Worm (Caenorhabditis elegans) whole organism, young adult: ENCODE results near the gene R01H2.7.
A peak's percentile ranks its signal among the peaks of the same experiment; 100 is the strongest.

Experiments
- B0035.1 ChIP-seq: sonication (generic microtip); optimal IDR thresholded peaks from 2 replicates; lab custom pipeline; 2016; ENCODE audit warnings: missing genetic modification characterization, mild to moderate bottlenecking, missing compliant biosample characterization, missing genotype, missing genetic modification reagents
- B0261.1 ChIP-seq: sonication (generic microtip); optimal IDR thresholded peaks from 2 replicates; lab custom pipeline; 2016; ENCODE audit warnings: mild to moderate bottlenecking, missing genetic modification characterization, moderate library complexity, missing compliant biosample characterization
- B0336.3 ChIP-seq: fragments of 200-800 bp; sonication (Bioruptor generic); IDR thresholded peaks from 2 replicates; pipeline ENCODE4 v1.3.6; 2022; ENCODE audit warnings: missing genetic modification characterization, missing compliant biosample characterization
- F23B12.7 ChIP-seq: sonication (generic microtip); optimal IDR thresholded peaks from 2 replicates; lab custom pipeline; 2017; ENCODE audit warnings: missing genetic modification characterization, mild to moderate bottlenecking, missing compliant biosample characterization, antibody characterized with exemption, moderate library complexity; ENCODE audit not compliant: insufficient read depth
- F37B4.10 ChIP-seq: fragments of 200-800 bp; sonication (Bioruptor generic); IDR thresholded peaks from 2 replicates; pipeline ENCODE4 v1.3.6; 2022; ENCODE audit warnings: missing genetic modification characterization, missing compliant biosample characterization
- F39B2.1 ChIP-seq: fragments of 200-800 bp; sonication (Bioruptor generic); IDR thresholded peaks from 2 replicates; pipeline ENCODE4 v1.3.6; 2022; ENCODE audit warnings: missing genetic modification reagents, missing genetic modification characterization, missing compliant biosample characterization
- K11D2.4 ChIP-seq: fragments of 200-800 bp; sonication (Bioruptor generic); IDR thresholded peaks from 2 replicates; pipeline ENCODE4 v1.3.6; 2022; ENCODE audit warnings: missing genetic modification reagents, missing genetic modification characterization, missing compliant biosample characterization
- K12H6.12 ChIP-seq: fragments of 200-800 bp; sonication (Bioruptor generic); optimal IDR thresholded peaks from 2 replicates; lab custom pipeline; 2018; ENCODE audit warnings: mild to moderate bottlenecking, missing genetic modification characterization, missing compliant biosample characterization
- aptf-2 ChIP-seq: fragments of 200-800 bp; sonication (Bioruptor generic); conservative IDR thresholded peaks from 2 replicates; pipeline ENCODE4 v1.3.6; 2022; ENCODE audit warnings: missing genetic modification reagents, missing genetic modification characterization, missing compliant biosample characterization
- attf-3 ChIP-seq: fragments of 200-800 bp; sonication (Bioruptor generic); conservative IDR thresholded peaks from 2 replicates; pipeline ENCODE4 v1.3.6; 2022; ENCODE audit warnings: missing genetic modification reagents, missing genetic modification characterization, missing compliant biosample characterization
- attf-5 ChIP-seq: fragments of 200-800 bp; sonication (Bioruptor generic); optimal IDR thresholded peaks from 2 replicates; lab custom pipeline; 2018; ENCODE audit warnings: mild to moderate bottlenecking, missing genetic modification characterization, missing compliant biosample characterization
- ceh-100 ChIP-seq: fragments of 200-800 bp; sonication (Bioruptor generic); IDR thresholded peaks from 2 replicates; pipeline ENCODE4 v1.3.6; 2022; ENCODE audit warnings: missing genetic modification reagents, missing genetic modification characterization, missing compliant biosample characterization
- ceh-40 ChIP-seq: fragments of 200-800 bp; sonication (Bioruptor generic); IDR thresholded peaks from 2 replicates; pipeline ENCODE4 v1.3.6; 2022; ENCODE audit warnings: missing genetic modification characterization, missing compliant biosample characterization
- egl-18 ChIP-seq: fragments of 200-800 bp; sonication (Bioruptor generic); IDR thresholded peaks from 2 replicates; pipeline ENCODE4 v1.3.6; 2022; ENCODE audit warnings: missing genetic modification reagents, missing genetic modification characterization, missing compliant biosample characterization
- egrh-3 ChIP-seq: fragments of 200-800 bp; sonication (Bioruptor generic); IDR thresholded peaks from 2 replicates; pipeline ENCODE4 v1.3.6; 2022; ENCODE audit warnings: missing genetic modification reagents, missing genetic modification characterization, missing compliant biosample characterization
- him-1 ChIP-seq: sonication (generic microtip); optimal IDR thresholded peaks from 2 replicates; lab custom pipeline; 2016; ENCODE audit warnings: missing genotype, missing genetic modification reagents, missing genetic modification characterization, missing compliant biosample characterization
- hmg-1.2 ChIP-seq: fragments of 200-800 bp; sonication (Bioruptor generic); IDR thresholded peaks from 2 replicates; pipeline ENCODE4 v1.3.6; 2022; ENCODE audit warnings: missing genetic modification reagents, missing genetic modification characterization, missing compliant biosample characterization
- lsl-1 ChIP-seq: fragments of 200-800 bp; sonication (Bioruptor generic); optimal IDR thresholded peaks from 2 replicates; lab custom pipeline; 2018; ENCODE audit warnings: mild to moderate bottlenecking, missing genetic modification characterization, moderate library complexity, missing compliant biosample characterization
- lsy-27 ChIP-seq: sonication (generic microtip); optimal IDR thresholded peaks from 2 replicates; lab custom pipeline; 2017; ENCODE audit warnings: missing genetic modification characterization, mild to moderate bottlenecking, missing compliant biosample characterization, antibody characterized with exemption, missing genotype, borderline replicate concordance; ENCODE audit not compliant: insufficient read depth
- madf-6 ChIP-seq: fragments of 200-800 bp; sonication (Bioruptor generic); IDR thresholded peaks from 2 replicates; pipeline ENCODE4 v1.3.6; 2022; ENCODE audit warnings: missing genetic modification reagents, missing genetic modification characterization, missing compliant biosample characterization
- mcd-1 ChIP-seq: fragments of 200-800 bp; sonication (Bioruptor generic); IDR thresholded peaks from 2 replicates; pipeline ENCODE4 v1.3.6; 2022; ENCODE audit warnings: missing genetic modification reagents, missing genetic modification characterization, missing compliant biosample characterization
- nfya-2 ChIP-seq: fragments of 200-800 bp; sonication (Bioruptor generic); IDR thresholded peaks from 2 replicates; pipeline ENCODE4 v1.3.6; 2022; ENCODE audit warnings: missing genetic modification reagents, missing genetic modification characterization, missing compliant biosample characterization
- nfyb-1 ChIP-seq: fragments of 200-800 bp; sonication (Bioruptor generic); IDR thresholded peaks from 2 replicates; pipeline ENCODE4 v1.3.6; 2022; ENCODE audit warnings: missing genetic modification reagents, missing genetic modification characterization, missing compliant biosample characterization
- pbrm-1 ChIP-seq: fragments of 200-800 bp; sonication (Bioruptor generic); IDR thresholded peaks from 2 replicates; pipeline ENCODE4 v1.3.6; 2022; ENCODE audit warnings: missing genetic modification reagents, missing genetic modification characterization, missing compliant biosample characterization
- snpc-3.4 ChIP-seq: sonication (generic microtip); optimal IDR thresholded peaks from 2 replicates; lab custom pipeline; 2017; ENCODE audit warnings: missing genetic modification characterization, mild to moderate bottlenecking, missing compliant biosample characterization, antibody characterized with exemption, moderate library complexity, missing genotype, missing genetic modification reagents
- tbp1 ChIP-seq: fragments of 200-800 bp; sonication (Bioruptor generic); optimal IDR thresholded peaks from 2 replicates; lab custom pipeline; 2018; ENCODE audit warnings: mild to moderate bottlenecking, missing genetic modification characterization, missing compliant biosample characterization
- unc-62 ChIP-seq: fragments of 150-350 bp; optimal IDR thresholded peaks from 2 replicates; lab custom pipeline; 2014; ENCODE audit warnings: missing biosample characterization, missing genetic modification reagents, missing genetic modification characterization
- zfh-2 ChIP-seq: fragments of 200-800 bp; sonication (Bioruptor generic); conservative IDR thresholded peaks from 2 replicates; pipeline ENCODE4 v1.3.6; 2022; ENCODE audit warnings: missing genetic modification reagents, missing genetic modification characterization, missing compliant biosample characterization
- ztf-25 ChIP-seq: fragments of 200-800 bp; sonication (Bioruptor generic); IDR thresholded peaks from 2 replicates; pipeline ENCODE4 v1.3.6; 2022; ENCODE audit warnings: missing genetic modification reagents, missing genetic modification characterization, missing compliant biosample characterization
- ztf-3 ChIP-seq: fragments of 200-800 bp; sonication (Bioruptor generic); optimal IDR thresholded peaks from 2 replicates; lab custom pipeline; 2018; ENCODE audit warnings: mild to moderate bottlenecking, missing genetic modification characterization, missing compliant biosample characterization

The R01H2.7 gene

ce11 chrIII:7021156-7021637 lies 24.3 kb downstream of the R01H2.7 start, which contains the start of gene rfl-1:
Gene rfl-1, plus strand, starts transcription at chrIII:7021206.
- TF ChIP-seq mcd-1 (GFP tag; lab: Robert Waterston, UW) (0 out of 2 replicates have a peak, but pooled peaks have one; percentile 26), ztf-3 (GFP tag; lab: Kevin White, UChicago) (no peak), madf-6 (GFP tag; lab: Robert Waterston, UW) (0 out of 2 replicates have a peak, but pooled peaks have one; percentile 7), pbrm-1 (GFP tag; lab: Robert Waterston, UW) (no peak), him-1 (peak; percentile 25), B0336.3 (GFP tag; lab: Robert Waterston, UW) (no peak), lsl-1 (GFP tag; lab: Kevin White, UChicago) (peak; percentile 12), hmg-1.2 (GFP tag; lab: Robert Waterston, UW) (peak; percentile 99), attf-3 (peak; percentile 97), F23B12.7 (tag; lab: Kevin White, UChicago) (peak; percentile 19), attf-5 (GFP tag; lab: Kevin White, UChicago) (peak; percentile 19), snpc-3.4 (tag; lab: Kevin White, UChicago) (peak; percentile 20)

- TF ChIP-seq unc-62 (GFP tag; lab: Kevin White, UChicago) (no peak), madf-6 (GFP tag; lab: Robert Waterston, UW) (no peak), egl-18 (no peak), ceh-100 (GFP tag; lab: Robert Waterston, UW) (no peak), tbp1 (GFP tag; lab: Kevin White, UChicago) (no peak), aptf-2 (no peak), ceh-40 (GFP tag; lab: Robert Waterston, UW) (no peak), egrh-3 (GFP tag; lab: Robert Waterston, UW) (no peak), K12H6.12 (no peak), F37B4.10 (GFP tag; lab: Robert Waterston, UW) (no peak), nfya-2 (GFP tag; lab: Robert Waterston, UW) (no peak), attf-5 (GFP tag; lab: Kevin White, UChicago) (no peak), lsy-27 (tag; lab: Kevin White, UChicago) (no peak), B0035.1 (tag; lab: Kevin White, UChicago) (no peak)
- TF ChIP-seq, all 124 proteins: peak for 0
Observed at ce11 chrIII:7020500-7020899, 25.0 kb downstream of the R01H2.7 start, which contains the start of gene col-8. Gene col-8, minus strand, starts transcription at chrIII:7020600.

- TF ChIP-seq aptf-2 (no peak), egrh-3 (GFP tag; lab: Robert Waterston, UW) (peak; percentile 90), ztf-25 (GFP tag; lab: Robert Waterston, UW) (0 out of 2 replicates have a peak, but pooled peaks have one; percentile 33), zfh-2 (GFP tag; lab: Robert Waterston, UW) (peak; percentile 92)
Observed at ce11 chrIII:7019724-7020123, 25.8 kb downstream of the R01H2.7 start.

ce11 chrIII:7013764-7014163 lies 31.8 kb downstream of the R01H2.7 start:
- no peak for TF ChIP-seq B0261.1 (tag; lab: Kevin White, UChicago)
- TF ChIP-seq, all 124 proteins: peak for 0

- no peak for TF ChIP-seq K11D2.4 (GFP tag; lab: Robert Waterston, UW)
- TF ChIP-seq F39B2.1 (GFP tag; lab: Robert Waterston, UW) = no peak
- TF ChIP-seq egrh-3 (GFP tag; lab: Robert Waterston, UW) = no peak
- no peak for TF ChIP-seq nfyb-1 (GFP tag; lab: Robert Waterston, UW)
- TF ChIP-seq, all 124 proteins: peak for 0
Observed at ce11 chrIII:7012060-7012459, 33.5 kb downstream of the R01H2.7 start.
